Worm (Caenorhabditis elegans): Measurements from ENCODE around the gene igeg-2.

Gene igeg-2

DNA sequence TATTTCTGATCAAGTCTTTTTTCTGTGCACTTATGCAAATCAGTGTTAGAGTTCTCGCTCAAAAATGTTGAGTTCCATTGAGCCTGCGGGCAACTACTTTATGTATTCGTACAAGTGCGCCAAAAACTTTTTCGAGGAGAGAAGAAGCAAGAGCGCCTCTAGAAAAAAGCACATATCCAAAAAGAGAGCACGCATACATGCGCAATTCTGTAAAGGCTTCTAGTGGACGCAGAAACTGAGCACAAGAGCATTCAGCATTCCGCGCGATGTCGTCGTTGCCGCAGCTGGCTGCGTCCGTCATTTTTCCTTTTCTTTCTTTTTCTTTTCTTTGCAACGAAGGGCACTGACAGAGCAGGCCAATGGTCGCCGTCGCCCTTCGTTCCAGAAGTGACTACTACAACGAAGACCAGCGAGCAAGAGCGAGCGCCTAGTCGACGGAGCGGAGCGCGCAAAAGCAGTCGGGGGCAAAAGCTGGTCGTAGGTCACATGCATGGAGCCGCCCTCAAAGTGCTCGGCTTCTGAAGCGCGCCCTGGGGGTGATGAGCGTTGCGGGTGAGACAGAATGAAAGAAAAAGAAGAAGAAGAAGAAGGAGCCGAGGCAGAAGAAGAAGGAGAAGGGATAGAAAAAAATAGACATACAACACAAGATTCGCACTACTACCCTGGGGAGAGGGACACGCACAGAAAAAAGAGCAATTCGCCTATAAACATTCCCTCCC lies 26.7 kb upstream of the igeg-2 start (continued):
- TF ChIP-seq ZK546.5 (tag; optimal IDR thresholded peaks at IDR 0.05) (no peak), snpc-4 (tag; optimal IDR thresholded peaks at IDR 0.05) (no peak), gei-8 (GFP tag; optimal IDR thresholded peaks at IDR 0.05) (no peak), ctbp-1 (GFP tag; IDR thresholded peaks at IDR 0.05) (peak; percentile 86), jun-1 (tag; optimal IDR thresholded peaks at IDR 0.05) (no peak), nhr-25 (tag; optimal IDR thresholded peaks at IDR 0.05; ENCODE audit: borderline replicate concordance, insufficient read depth) (no peak), lin-13 (GFP tag; optimal IDR thresholded peaks at IDR 0.05) (no peak), mes-2 (tag; optimal IDR thresholded peaks at IDR 0.05; ENCODE audit: poor library complexity, severe bottlenecking) (no peak), lin-39 (tag; optimal IDR thresholded peaks at IDR 0.05) (no peak), zfp-3 (GFP tag; conservative IDR thresholded peaks at IDR 0.05) (no peak), saeg-2 (GFP tag; IDR thresholded peaks at IDR 0.05) (no peak), nhr-10 (tag; optimal IDR thresholded peaks at IDR 0.05) (no peak), hif-1 (tag; optimal IDR thresholded peaks at IDR 0.05) (peak; percentile 39 to 49), pha-4 (GFP tag; IDR thresholded peaks at IDR 0.05) (peak; percentile 15; the same call in 1 of the 2 replicates), pha-4 (tag; optimal IDR thresholded peaks at IDR 0.05) (no peak), sdz-12 (GFP tag; optimal IDR thresholded peaks at IDR 0.05) (no peak), mdl-1 (tag; optimal IDR thresholded peaks at IDR 0.05) (no peak), egl-27 (tag; optimal IDR thresholded peaks at IDR 0.05) (no peak), ceh-82 (tag; optimal IDR thresholded peaks at IDR 0.05) (no peak), mep-1 (tag; optimal IDR thresholded peaks at IDR 0.05) (peak; percentile 62), F26F4.8 (GFP tag; conservative IDR thresholded peaks at IDR 0.05) (no peak), dmd-9 (GFP tag; IDR thresholded peaks at IDR 0.05) (no peak), zip-11 (GFP tag; IDR thresholded peaks at IDR 0.05) (no peak), fos-1 (tag; optimal IDR thresholded peaks at IDR 0.05) (no peak), nhr-76 (tag; optimal IDR thresholded peaks at IDR 0.05) (no peak), D1046.2 (GFP tag; IDR thresholded peaks at IDR 0.05) (no peak), T26A8.4 (GFP tag; IDR thresholded peaks at IDR 0.05) (0 out of 2 replicates have a peak, but pooled peaks have one; percentile 38), Y105C5A.15 (GFP tag; IDR thresholded peaks at IDR 0.05) (no peak), ceh-62 (tag; optimal IDR thresholded peaks at IDR 0.05) (no peak), lin-29 (GFP tag; IDR thresholded peaks at IDR 0.05) (no peak), hmg-1.1 (GFP tag; IDR thresholded peaks at IDR 0.05) (peak; percentile 66), dmd-6 (GFP tag; IDR thresholded peaks at IDR 0.05) (peak; percentile 19; the same call in 1 of the 2 replicates), daf-12 (tag; optimal IDR thresholded peaks at IDR 0.05) (no peak), zag-1 (tag; optimal IDR thresholded peaks at IDR 0.05) (no peak), nhr-6 (tag; optimal IDR thresholded peaks at IDR 0.05) (no peak), hlh-11 (tag; optimal IDR thresholded peaks at IDR 0.05) (peak; percentile 69), T20F7.1 (GFP tag; optimal IDR thresholded peaks at IDR 0.05) (no peak), unc-130 (GFP tag; optimal IDR thresholded peaks at IDR 0.05) (no peak), cey-2 (tag; optimal IDR thresholded peaks at IDR 0.05; ENCODE audit: borderline replicate concordance, insufficient read depth) (no peak), dpl-1 (GFP tag; optimal IDR thresholded peaks at IDR 0.05) (no peak), aly-2 (tag; optimal IDR thresholded peaks at IDR 0.05) (no peak), rbr-2 (tag; optimal IDR thresholded peaks at IDR 0.05) (peak; percentile 75), ZK337.2 (GFP tag; IDR thresholded peaks at IDR 0.05) (no peak), ztf-7 (tag; optimal IDR thresholded peaks at IDR 0.05) (no peak), daf-8 (GFP tag; IDR thresholded peaks at IDR 0.05) (no peak), nhr-28 (tag; optimal IDR thresholded peaks at IDR 0.05) (no peak), dmd-8 (GFP tag; IDR thresholded peaks at IDR 0.05) (no peak), unc-62 (GFP tag; optimal IDR thresholded peaks at IDR 0.05 in 1 of 2) (peak in 1 of 2 experiments; percentile 99), unc-62 (tag; optimal IDR thresholded peaks at IDR 0.05) (no peak), F44E2.7 (GFP tag; IDR thresholded peaks at IDR 0.05) (no peak), aha-1 (tag) (peak; percentile 88), R02D3.7 (tag; optimal IDR thresholded peaks at IDR 0.05) (no peak)

All from whole organism, L4 larva.